Fruit fly (Drosophila melanogaster): Measurements from ENCODE around the gene Stip1.

Stip1 gene

dm6 chr2L:300877-301706, 6.2 kb downstream of the Stip1 start (continued):
- 0 out of 3 replicates have a peak, but pooled peaks have one; percentile 7 for TF ChIP-seq ken (GFP tag; IDR thresholded peaks at IDR 0.05)
- no peak for TF ChIP-seq ap (GFP tag; IDR thresholded peaks at IDR 0.05)
- 0 out of 3 replicates have a peak, but pooled peaks have one; percentile 24 for TF ChIP-seq ci (GFP tag; IDR thresholded peaks at IDR 0.05)
- TF ChIP-seq CG18262 (tag; optimal IDR thresholded peaks at IDR 0.05) = no peak
- TF ChIP-seq CG17829 (tag; optimal IDR thresholded peaks at IDR 0.05) = no peak
- no peak for TF ChIP-seq sima (GFP tag; optimal IDR thresholded peaks at IDR 0.05)
- no peak for TF ChIP-seq CG12942 (GFP tag; optimal IDR thresholded peaks at IDR 0.05)
- no peak for TF ChIP-seq CG18599 (GFP tag; optimal IDR thresholded peaks at IDR 0.05)
- no peak for TF ChIP-seq crp (GFP tag; optimal IDR thresholded peaks at IDR 0.05)
- no peak for TF ChIP-seq CG4617 (GFP tag; optimal IDR thresholded peaks at IDR 0.05; ENCODE audit: borderline replicate concordance)
- TF ChIP-seq CTCF (GFP tag; optimal IDR thresholded peaks at IDR 0.05) = no peak
- no peak for TF ChIP-seq MESR4 (GFP tag; optimal IDR thresholded peaks at IDR 0.05)
- no peak for TF ChIP-seq CG11093 (GFP tag; IDR thresholded peaks at IDR 0.05)

- TF ChIP-seq CG3847 (GFP tag; IDR thresholded peaks at IDR 0.05) (no peak), CG1832 (GFP tag; optimal IDR thresholded peaks at IDR 0.05) (no peak), Tbp (GFP tag; optimal IDR thresholded peaks at IDR 0.05) (no peak)
Measured at dm6 chr2L:303306-303962, 8.5 kb downstream of the Stip1 start.

- peak in 1 of 2 experiments; percentile 68 for TF ChIP-seq eve (GFP tag; optimal IDR thresholded peaks at IDR 0.05)
- TF ChIP-seq CG10654 (GFP tag; optimal IDR thresholded peaks at IDR 0.05) = no peak
- peak; percentile 10 for TF ChIP-seq bigmax (GFP tag; optimal IDR thresholded peaks at IDR 0.05)
Measured at dm6 chr2L:305198-305597, 10.3 kb downstream of the Stip1 start.

dm6 chr2L:305646-306045, 10.7 kb downstream of the Stip1 start, which contains the start of gene Plc21C:
Plc21C (plus strand) TSS chr2L:305935.
- TF ChIP-seq fu2 (GFP tag; optimal IDR thresholded peaks at IDR 0.05) (peak; percentile 53), slp2 (GFP tag; optimal IDR thresholded peaks at IDR 0.05) (peak; percentile 2), slou (GFP tag; optimal IDR thresholded peaks at IDR 0.05) (peak; percentile 56), BEAF-32 (GFP tag; optimal IDR thresholded peaks at IDR 0.05) (peak; percentile 64), tx (GFP tag; optimal IDR thresholded peaks at IDR 0.05) (peak; percentile 33), CG16863 (GFP tag; optimal IDR thresholded peaks at IDR 0.05) (peak; percentile 18), CG18764 (GFP tag; optimal IDR thresholded peaks at IDR 0.05) (no peak), chn (GFP tag; optimal IDR thresholded peaks at IDR 0.05) (peak; percentile 46), ERR (GFP tag; optimal IDR thresholded peaks at IDR 0.05) (peak; percentile 29), CG10209 (GFP tag; optimal IDR thresholded peaks at IDR 0.05) (peak; percentile 11), Blimp-1 (GFP tag; optimal IDR thresholded peaks at IDR 0.05) (peak; percentile 24), pnt (GFP tag; optimal IDR thresholded peaks at IDR 0.05) (peak; percentile 25), CG8089 (GFP tag; optimal IDR thresholded peaks at IDR 0.05) (no peak), CG9876 (GFP tag; optimal IDR thresholded peaks at IDR 0.05) (no peak), lilli (GFP tag; optimal IDR thresholded peaks at IDR 0.05) (peak; percentile 71), CG4707 (GFP tag; optimal IDR thresholded peaks at IDR 0.05) (no peak), Side (GFP tag; optimal IDR thresholded peaks at IDR 0.05) (peak; percentile 24), Hr51 (GFP tag; optimal IDR thresholded peaks at IDR 0.05) (peak; percentile 28 to 64), CG10543 (GFP tag; optimal IDR thresholded peaks at IDR 0.05) (peak; percentile 48), az2 (GFP tag; optimal IDR thresholded peaks at IDR 0.05) (peak; percentile 26), Trl (optimal IDR thresholded peaks at IDR 0.05) (no peak), Trl (GFP tag; optimal IDR thresholded peaks at IDR 0.05) (no peak), BtbVII (GFP tag; optimal IDR thresholded peaks at IDR 0.05) (no peak), HmgD (GFP tag; optimal IDR thresholded peaks at IDR 0.05) (peak; percentile 61), ci (GFP tag; IDR thresholded peaks at IDR 0.05) (0 out of 3 replicates have a peak, but pooled peaks have one; percentile 16), CG5245 (GFP tag; optimal IDR thresholded peaks at IDR 0.05) (no peak), abd-A (tag; optimal IDR thresholded peaks at IDR 0.05) (peak; percentile 13)
